Fruit fly (Drosophila melanogaster): ENCODE data around the gene Pus1.
A peak's percentile ranks its signal among the peaks of the same experiment; 100 is the strongest.

Gene Pus1

dm6 chr3R:20576789-20577188 lies 15.7 kb downstream of the Pus1 start, which contains the start of the genes TFAM and CG5412 (continued):
- no peak for TF ChIP-seq CG6854 (GFP tag; optimal IDR thresholded peaks at IDR 0.05)
- peak; percentile 75 for TF ChIP-seq Dref (GFP tag; IDR thresholded peaks at IDR 0.05)

- peak; percentile 32 for TF ChIP-seq CG4328 (GFP tag; optimal IDR thresholded peaks at IDR 0.05)
- TF ChIP-seq Meics (GFP tag; optimal IDR thresholded peaks at IDR 0.05), result peak; percentile 7
- TF ChIP-seq Trl (optimal IDR thresholded peaks at IDR 0.05), result peak in 1 of 2 experiments; percentile 61
- TF ChIP-seq Trl (GFP tag; optimal IDR thresholded peaks at IDR 0.05), result no peak
- peak; percentile 90 for TF ChIP-seq Hey (tag; optimal IDR thresholded peaks at IDR 0.05)
- no peak for TF ChIP-seq CHES-1-like (GFP tag; optimal IDR thresholded peaks at IDR 0.05)
- peak; percentile 23 for TF ChIP-seq Hand (GFP tag; optimal IDR thresholded peaks at IDR 0.05)
- no peak for TF ChIP-seq CG5953 (GFP tag; IDR thresholded peaks at IDR 0.05)
- peak; percentile 18 for TF ChIP-seq repo (GFP tag; optimal IDR thresholded peaks at IDR 0.05)
- TF ChIP-seq vvl (GFP tag; IDR thresholded peaks at IDR 0.05), result peak; percentile 32; the same call in 1 of the 2 replicates
- TF ChIP-seq vnd (GFP tag; IDR thresholded peaks at IDR 0.05; ENCODE audit: partially characterized antibody), result 0 out of 3 replicates have a peak, but pooled peaks have one; percentile 24
- TF ChIP-seq Bgb (GFP tag; IDR thresholded peaks at IDR 0.05; ENCODE audit: partially characterized antibody), result peak; percentile 36; the same call in 1 of the 2 replicates
- peak; percentile 14; the same call in 1 of the 3 replicates for TF ChIP-seq row (GFP tag; IDR thresholded peaks at IDR 0.05)
- peak; percentile 2 for TF ChIP-seq unpg (GFP tag; optimal IDR thresholded peaks at IDR 0.05)
- TF ChIP-seq CG17385 (GFP tag; optimal IDR thresholded peaks at IDR 0.05), result peak; percentile 53
- TF ChIP-seq Max (GFP tag; optimal IDR thresholded peaks at IDR 0.05), result peak; percentile 58
- TF ChIP-seq CG15269 (tag; optimal IDR thresholded peaks at IDR 0.05), result peak; percentile 12
- peak; percentile 42 for TF ChIP-seq PHDP (tag; optimal IDR thresholded peaks at IDR 0.05)
- TF ChIP-seq CG17802 (tag; optimal IDR thresholded peaks at IDR 0.05), result no peak
- TF ChIP-seq CG3163 (GFP tag; optimal IDR thresholded peaks at IDR 0.05), result peak; percentile 29
- no peak for TF ChIP-seq H2.0 (GFP tag; IDR thresholded peaks at IDR 0.05)
- peak; percentile 74 for TF ChIP-seq HLHmδ (GFP tag; optimal IDR thresholded peaks at IDR 0.05)
- TF ChIP-seq NC2β (GFP tag; optimal IDR thresholded peaks at IDR 0.05), result no peak
- peak; percentile 95 for TF ChIP-seq mirr (GFP tag; optimal IDR thresholded peaks at IDR 0.05)
- TF ChIP-seq onecut (GFP tag; IDR thresholded peaks at IDR 0.05), result peak; percentile 8; the same call in 1 of the 2 replicates
- TF ChIP-seq CG5180 (GFP tag; optimal IDR thresholded peaks at IDR 0.05), result peak; percentile 50
- TF ChIP-seq gce (GFP tag; IDR thresholded peaks at IDR 0.05), result peak; percentile 45; the same call in 1 of the 3 replicates
- peak; percentile 73 for TF ChIP-seq lilli (GFP tag; optimal IDR thresholded peaks at IDR 0.05)
- no peak for TF ChIP-seq CG15011 (GFP tag; optimal IDR thresholded peaks at IDR 0.05)
- TF ChIP-seq CG12071 (GFP tag; optimal IDR thresholded peaks at IDR 0.05), result peak; percentile 33
- TF ChIP-seq MBD-R2 (GFP tag; IDR thresholded peaks at IDR 0.05), result peak; percentile 30; the same call in 1 of the 2 replicates
- TF ChIP-seq Pdp1 (GFP tag; optimal IDR thresholded peaks at IDR 0.05), result peak in 1 of 2 experiments; percentile 63
- TF ChIP-seq fd3F (GFP tag; optimal IDR thresholded peaks at IDR 0.05), result no peak
- peak; percentile 53 for TF ChIP-seq Deaf1 (tag; optimal IDR thresholded peaks at IDR 0.05)
- TF ChIP-seq da (GFP tag; optimal IDR thresholded peaks at IDR 0.05), result no peak
- TF ChIP-seq Dek (tag; optimal IDR thresholded peaks at IDR 0.05), result peak; percentile 14
- peak; percentile 49 for TF ChIP-seq gro (GFP tag; optimal IDR thresholded peaks at IDR 0.05)
- no peak for TF ChIP-seq CG11695 (GFP tag; IDR thresholded peaks at IDR 0.05)
- TF ChIP-seq sd (tag; optimal IDR thresholded peaks at IDR 0.05), result peak; percentile 61
- peak; percentile 31; the same call in 1 of the 2 replicates for TF ChIP-seq CG13287 (GFP tag; IDR thresholded peaks at IDR 0.05; ENCODE audit: partially characterized antibody)
- peak; percentile 38 for TF ChIP-seq Nf-YC (tag; optimal IDR thresholded peaks at IDR 0.05)
- TF ChIP-seq CG6791 (GFP tag; IDR thresholded peaks at IDR 0.05; ENCODE audit: partially characterized antibody), result 0 out of 3 replicates have a peak, but pooled peaks have one; percentile 37
- TF ChIP-seq vfl (GFP tag; optimal IDR thresholded peaks at IDR 0.05), result peak; percentile 17
- TF ChIP-seq CG14050 (GFP tag; IDR thresholded peaks at IDR 0.05), result no peak
- TF ChIP-seq CG15073 (GFP tag; optimal IDR thresholded peaks at IDR 0.05), result no peak
- no peak for TF ChIP-seq otp (GFP tag; IDR thresholded peaks at IDR 0.05)
Measured at dm6 chr3R:20574535-20574980, 17.9 kb downstream of the Pus1 start.

Measured in whole organism, embryonic.